Worm (Caenorhabditis elegans): ENCODE data around the gene col-83.

DNA sequence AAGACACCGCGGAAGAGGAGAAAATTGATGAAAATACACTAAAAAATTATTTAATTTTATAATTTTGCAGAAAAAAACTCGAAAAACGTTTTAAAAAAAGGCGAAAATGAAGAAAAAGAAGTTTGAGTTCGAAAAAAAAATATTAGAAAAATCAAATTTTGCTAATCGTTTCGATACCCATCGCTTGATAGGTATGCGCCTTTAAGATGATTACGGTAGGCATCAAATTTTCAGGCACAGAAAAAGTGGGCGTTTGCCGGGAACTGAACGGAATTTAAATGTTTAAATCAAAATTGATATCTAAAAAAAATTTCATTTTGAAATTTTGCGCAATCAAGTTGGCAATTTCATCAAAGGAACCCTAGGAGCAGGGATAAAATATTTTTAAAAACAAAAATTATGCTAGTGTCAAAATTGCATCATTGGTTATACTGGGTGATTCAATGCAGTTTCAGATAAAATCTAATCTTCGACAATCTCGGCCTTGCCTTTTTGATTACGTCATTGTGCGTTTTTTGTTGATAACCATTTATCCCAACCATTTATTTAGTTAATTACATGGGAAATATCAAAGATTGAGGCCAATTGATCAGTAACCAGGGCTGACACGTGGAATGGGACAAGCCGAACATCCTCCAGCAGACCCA, 2.1 kb downstream of the col-83 start:
- no peak for TF ChIP-seq mls-2 (tag; optimal IDR thresholded peaks at IDR 0.05)
- TF ChIP-seq snpc-4 (tag; optimal IDR thresholded peaks at IDR 0.05), result no peak
- no peak for TF ChIP-seq pha-4 (tag; optimal IDR thresholded peaks at IDR 0.05)
- TF ChIP-seq nhr-76 (tag; optimal IDR thresholded peaks at IDR 0.05), result no peak
- TF ChIP-seq ztf-11 (tag; optimal IDR thresholded peaks at IDR 0.05), result no peak
- TF ChIP-seq ces-1 (GFP tag; optimal IDR thresholded peaks at IDR 0.05), result no peak
- no peak for TF ChIP-seq nhr-28 (tag; optimal IDR thresholded peaks at IDR 0.05)
- no peak for TF ChIP-seq nhr-12 (tag; optimal IDR thresholded peaks at IDR 0.05)
- no peak for TF ChIP-seq tbx-8 (GFP tag; optimal IDR thresholded peaks at IDR 0.05)
- no peak for TF ChIP-seq mep-1 (tag; optimal IDR thresholded peaks at IDR 0.05)

All from whole organism, mixed stage, embryonic.